Worm (Caenorhabditis elegans) whole organism, L3 larva: ENCODE results near the gene srab-22.

ENCODE experiments used
- fkh-10 ChIP-seq: sonication (generic microtip); optimal IDR thresholded peaks from 2 replicates; lab custom pipeline; 2017; ENCODE audit warnings: missing biosample characterization, missing genetic modification reagents, missing genetic modification characterization
- fos-1 ChIP-seq: fragments of 150-350 bp; optimal IDR thresholded peaks from 2 replicates; lab custom pipeline; 2014; ENCODE audit warnings: missing biosample characterization, missing genetic modification characterization
- jun-1 ChIP-seq: fragments of 150-350 bp; optimal IDR thresholded peaks from 2 replicates; lab custom pipeline; 2014; ENCODE audit warnings: missing biosample characterization, missing genetic modification reagents, missing genetic modification characterization
- lin-15B ChIP-seq: fragments of 150-350 bp; optimal IDR thresholded peaks from 2 replicates; lab custom pipeline; 2014; ENCODE audit warnings: missing biosample characterization, missing genetic modification characterization
- lin-39 ChIP-seq: fragments of 150-350 bp; optimal IDR thresholded peaks from 2 replicates; lab custom pipeline; 2018; ENCODE audit warnings: missing biosample characterization, missing genetic modification reagents, missing genetic modification characterization
- nhr-12 ChIP-seq: fragments of 150-350 bp; optimal IDR thresholded peaks from 2 replicates; lab custom pipeline; 2014; ENCODE audit warnings: missing biosample characterization, missing genetic modification characterization
- nhr-76 ChIP-seq: fragments of 150-350 bp; sonication (generic microtip); optimal IDR thresholded peaks from 5 replicates; lab custom pipeline; 2014; ENCODE audit warnings: missing biosample characterization, missing genetic modification characterization
- pqm-1 ChIP-seq: fragments of 150-350 bp; optimal IDR thresholded peaks from 2 replicates; lab custom pipeline; 2017; ENCODE audit warnings: missing biosample characterization, missing genetic modification characterization, inconsistent platforms
- unc-39 ChIP-seq: sonication (generic microtip); optimal IDR thresholded peaks from 4 replicates; lab custom pipeline; 2017; ENCODE audit warnings: missing biosample characterization, missing genetic modification characterization
- unc-62 ChIP-seq: fragments of 150-350 bp; sonication (generic microtip); optimal IDR thresholded peaks from 4 replicates; lab custom pipeline; 2014; ENCODE audit warnings: missing biosample characterization, missing genetic modification reagents, missing genetic modification characterization

DNA sequence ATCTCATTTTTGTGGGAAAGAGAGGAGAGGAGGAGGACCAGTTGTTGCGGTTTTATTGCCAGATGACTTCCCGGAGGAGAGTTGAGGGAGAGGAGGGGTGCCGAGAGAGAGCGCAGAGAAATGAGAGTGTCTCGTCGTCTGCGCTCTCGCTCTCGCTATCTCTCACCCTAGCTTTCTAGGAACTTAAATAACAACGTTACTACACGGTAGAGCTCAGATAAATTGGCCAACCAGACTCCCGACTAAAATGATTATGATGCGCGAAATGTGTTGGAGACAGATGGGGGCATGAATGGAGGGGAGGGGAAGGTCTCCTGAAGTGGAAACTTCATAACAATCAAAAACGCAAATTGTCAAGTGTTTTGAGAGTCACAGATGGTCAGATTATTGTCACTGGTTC is 28.4 kb downstream of the srab-22 start:
- TF ChIP-seq lin-15B (tag; lab: Kevin White, UChicago) = no peak
- TF ChIP-seq fkh-10 (GFP tag; lab: Kevin White, UChicago) = no peak
- no peak for TF ChIP-seq jun-1
- peak; percentile 22 for TF ChIP-seq lin-39 (tag; lab: Kevin White, UChicago)
- TF ChIP-seq nhr-76 (tag; lab: Kevin White, UChicago) = no peak
- no peak for TF ChIP-seq pqm-1 (tag; lab: Kevin White, UChicago)
- TF ChIP-seq unc-39 = no peak
- no peak for TF ChIP-seq unc-62
- TF ChIP-seq nhr-12 = no peak
- TF ChIP-seq fos-1 (tag; lab: Kevin White, UChicago) = no peak
